Fruit fly (Drosophila melanogaster): ENCODE results near the gene ntc.
A peak's percentile ranks its signal among the peaks of the same experiment; 100 is the strongest.

ntc gene

dm6 chr3L:3765782-3766520 is 40.3 kb downstream of the ntc start (continued):
- TF ChIP-seq Sox102F (GFP tag; optimal IDR thresholded peaks at IDR 0.05) (peak; percentile 89), pnt (GFP tag; optimal IDR thresholded peaks at IDR 0.05) (no peak), nerfin-2 (GFP tag; IDR thresholded peaks at IDR 0.05; ENCODE audit: partially characterized antibody) (no peak), CG8944 (GFP tag; optimal IDR thresholded peaks at IDR 0.05) (no peak), ham (GFP tag; IDR thresholded peaks at IDR 0.05) (no peak), CG1832 (GFP tag; optimal IDR thresholded peaks at IDR 0.05) (peak; percentile 85), CG11723 (GFP tag; optimal IDR thresholded peaks at IDR 0.05) (peak; percentile 41), CG10959 (GFP tag; IDR thresholded peaks at IDR 0.05) (no peak), CG2889 (GFP tag; IDR thresholded peaks at IDR 0.05) (peak; percentile 71; the same call in 2 of the 3 replicates), CG4617 (GFP tag; optimal IDR thresholded peaks at IDR 0.05; ENCODE audit: borderline replicate concordance) (no peak), kah (GFP tag; optimal IDR thresholded peaks at IDR 0.05) (no peak), CG14014 (GFP tag; IDR thresholded peaks at IDR 0.05) (peak; percentile 75), CG2129 (GFP tag; IDR thresholded peaks at IDR 0.05; ENCODE audit: partially characterized antibody) (no peak), Elba2 (GFP tag; optimal IDR thresholded peaks at IDR 0.05) (no peak), chif (GFP tag; optimal IDR thresholded peaks at IDR 0.05) (peak; percentile 9 to 29), zfh1 (GFP tag; IDR thresholded peaks at IDR 0.05) (peak; percentile 56), emc (GFP tag; optimal IDR thresholded peaks at IDR 0.05) (no peak), pfk (GFP tag; optimal IDR thresholded peaks at IDR 0.05) (peak; percentile 25), prd (optimal IDR thresholded peaks at IDR 0.05) (no peak), prd (GFP tag; IDR thresholded peaks at IDR 0.05) (peak; percentile 76), hb (GFP tag; IDR thresholded peaks at IDR 0.05; ENCODE audit: partially characterized antibody) (no peak), Dp (GFP tag; optimal IDR thresholded peaks at IDR 0.05) (no peak), stwl (tag; optimal IDR thresholded peaks at IDR 0.05) (no peak), hkb (optimal IDR thresholded peaks at IDR 0.05) (no peak), hkb (GFP tag; IDR thresholded peaks at IDR 0.05) (peak; percentile 64), Dip3 (GFP tag; optimal IDR thresholded peaks at IDR 0.05) (no peak), CG3847 (GFP tag; IDR thresholded peaks at IDR 0.05) (peak; percentile 60; the same call in 1 of the 2 replicates), Atf-2 (GFP tag; optimal IDR thresholded peaks at IDR 0.05) (no peak), pho (GFP tag; optimal IDR thresholded peaks at IDR 0.05) (peak; percentile 17), Mrtf (GFP tag; IDR thresholded peaks at IDR 0.05) (peak; percentile 66; the same call in 2 of the 3 replicates), CG42726 (GFP tag; IDR thresholded peaks at IDR 0.05; ENCODE audit: partially characterized antibody) (no peak), sna (GFP tag; IDR thresholded peaks at IDR 0.05; ENCODE audit: partially characterized antibody) (no peak), Drgx (GFP tag; IDR thresholded peaks at IDR 0.05) (peak; percentile 32), CG15696 (tag; optimal IDR thresholded peaks at IDR 0.05) (peak; percentile 31), Fer3 (tag; optimal IDR thresholded peaks at IDR 0.05) (peak; percentile 60), bigmax (GFP tag; optimal IDR thresholded peaks at IDR 0.05) (no peak), ken (GFP tag; IDR thresholded peaks at IDR 0.05) (no peak; the same call in 2 of the 3 replicates), gfzf (GFP tag; optimal IDR thresholded peaks at IDR 0.05) (no peak), Hey (tag; optimal IDR thresholded peaks at IDR 0.05) (no peak), ro (GFP tag; IDR thresholded peaks at IDR 0.05) (no peak), crol (GFP tag; IDR thresholded peaks at IDR 0.05) (no peak), CG13296 (GFP tag; optimal IDR thresholded peaks at IDR 0.05) (peak; percentile 77), dimm (GFP tag; IDR thresholded peaks at IDR 0.05) (peak; percentile 50; the same call in 1 of the 2 replicates), CG17612 (GFP tag; IDR thresholded peaks at IDR 0.05) (no peak), CG8089 (GFP tag; optimal IDR thresholded peaks at IDR 0.05) (peak; percentile 19), pum (GFP tag; optimal IDR thresholded peaks at IDR 0.05) (peak; percentile 19), HmgD (GFP tag; optimal IDR thresholded peaks at IDR 0.05) (no peak), CG11247 (GFP tag; IDR thresholded peaks at IDR 0.05) (peak; percentile 71), CG10979 (tag; optimal IDR thresholded peaks at IDR 0.05) (peak; percentile 58), Nf-YB (GFP tag; optimal IDR thresholded peaks at IDR 0.05) (peak; percentile 63)
